Fruit fly (Drosophila melanogaster) whole organism, pupa: ENCODE results near the gene CG33648.
A peak's percentile ranks its signal among the peaks of the same experiment; 100 is the strongest.

Source experiments
- CG14655 ChIP-seq: fragments of 200-800 bp; sonication (Bioruptor generic); optimal IDR thresholded peaks from 3 replicates; lab custom pipeline; 2017; ENCODE audit warnings: mild to moderate bottlenecking, missing biosample characterization, missing genetic modification reagents, missing genetic modification characterization
- CG4496 ChIP-seq: fragments of 200-800 bp; sonication (Bioruptor generic); IDR thresholded peaks from 3 replicates; pipeline ENCODE4 v1.3.6; 2022; ENCODE audit warnings: missing biosample characterization, missing genetic modification characterization
- CG9948 ChIP-seq: fragments of 200-800 bp; sonication (Bioruptor generic); optimal IDR thresholded peaks from 2 replicates; lab custom pipeline; 2018; ENCODE audit warnings: missing biosample characterization, mild to moderate bottlenecking, missing genetic modification characterization, moderate library complexity
- Pif1A ChIP-seq: fragments of 200-800 bp; sonication (Bioruptor generic); optimal IDR thresholded peaks from 3 replicates; lab custom pipeline; 2016; ENCODE audit warnings: missing biosample characterization, missing genetic modification characterization
- Pif1B ChIP-seq: fragments of 200-800 bp; sonication (Bioruptor generic); optimal IDR thresholded peaks from 3 replicates; lab custom pipeline; 2016; ENCODE audit warnings: missing biosample characterization, missing genetic modification characterization
- fd96Ca ChIP-seq: fragments of 200-800 bp; sonication (Bioruptor generic); IDR thresholded peaks from 3 replicates; pipeline ENCODE4 v1.3.6; 2022; ENCODE audit warnings: missing biosample characterization, missing genetic modification characterization
- gl ChIP-seq: fragments of 200-800 bp; sonication (Bioruptor generic); optimal IDR thresholded peaks from 2 replicates; lab custom pipeline; 2018; ENCODE audit warnings: missing biosample characterization, mild to moderate bottlenecking, missing genetic modification characterization
- rn ChIP-seq: fragments of 200-800 bp; sonication (Bioruptor generic); IDR thresholded peaks from 2 replicates; pipeline ENCODE4 v1.3.6; 2022; ENCODE audit warnings: missing biosample characterization, missing genetic modification characterization

DNA sequence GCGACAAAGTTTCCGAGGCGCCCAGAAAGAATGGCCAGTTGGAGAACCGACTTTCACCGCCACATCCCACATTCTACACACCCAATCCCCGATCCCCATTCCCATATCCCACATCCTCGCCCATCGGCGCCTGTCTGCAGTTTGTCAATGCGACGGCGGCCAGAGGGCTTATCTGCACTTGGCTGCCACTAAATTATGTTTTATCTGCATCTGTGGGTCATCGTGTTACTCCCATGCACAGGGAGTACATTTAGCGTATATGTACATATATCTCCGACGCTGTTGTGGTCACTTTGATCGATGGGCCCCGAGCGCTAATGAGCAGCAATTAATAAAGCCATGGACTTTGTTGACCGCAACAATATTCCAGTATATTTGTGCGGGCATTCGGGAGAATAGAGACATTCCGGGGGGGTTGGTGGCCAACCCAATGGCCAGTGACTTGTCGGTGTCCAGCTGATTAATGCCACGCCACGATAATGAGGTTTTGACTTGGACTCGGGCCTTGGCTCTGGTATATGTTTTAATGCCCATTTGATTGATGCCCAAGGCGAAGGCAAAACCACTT, 16.5 kb downstream of the CG33648 start:
- TF ChIP-seq CG4496, result no peak
- no peak for TF ChIP-seq Pif1A (GFP tag; lab: Kevin White, UChicago)
- peak; percentile 12 for TF ChIP-seq gl (tag; lab: Kevin White, UChicago)
- no peak for TF ChIP-seq CG9948 (tag; lab: Kevin White, UChicago)
- no peak for TF ChIP-seq rn (GFP tag; lab: Robert Waterston, UW)
- TF ChIP-seq CG14655 (GFP tag; lab: Kevin White, UChicago), result no peak
- TF ChIP-seq fd96Ca, result no peak
- no peak for TF ChIP-seq Pif1B (GFP tag; lab: Kevin White, UChicago)
